Worm (Caenorhabditis elegans): Measurements from ENCODE around the gene npr-35.

DNA sequence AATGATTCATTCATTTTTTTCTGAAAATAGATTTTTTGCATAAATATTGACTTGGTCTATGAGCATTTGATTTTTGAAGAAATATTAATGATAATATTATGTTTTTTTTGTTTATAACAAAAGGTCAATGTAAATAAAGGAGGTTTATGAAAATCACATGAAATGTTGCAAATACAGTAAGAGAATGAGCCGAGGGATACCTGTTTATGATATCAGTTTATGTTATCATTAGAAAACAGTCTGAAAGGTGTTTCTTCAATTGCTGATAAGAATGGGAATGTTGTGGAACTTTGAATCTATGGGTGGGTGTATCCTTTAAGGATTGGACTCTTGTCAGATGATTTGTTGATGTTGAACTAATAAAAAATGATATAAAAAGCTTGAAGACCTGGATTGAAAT lies 9.5 kb upstream of the npr-35 start:
- TF ChIP-seq him-1 (tag; optimal IDR thresholded peaks at IDR 0.05) = no peak
- TF ChIP-seq dao-5 (tag; optimal IDR thresholded peaks at IDR 0.05) = no peak
